Worm (Caenorhabditis elegans) whole organism, L4 larva: Measurements from ENCODE around the gene nhr-123.
A peak's percentile ranks its signal among the peaks of the same experiment; 100 is the strongest.

ENCODE experiments used
- ctbp-1 ChIP-seq: fragments of 200-800 bp; sonication (Bioruptor generic); IDR thresholded peaks from 2 replicates; pipeline ENCODE4 v1.3.6; 2022; ENCODE audit warnings: missing genetic modification reagents, missing genetic modification characterization, missing compliant biosample characterization
- daf-12 ChIP-seq: fragments of 150-350 bp; optimal IDR thresholded peaks from 2 replicates; lab custom pipeline; 2014; ENCODE audit warnings: missing biosample characterization, missing genetic modification reagents, missing genetic modification characterization
- dmd-6 ChIP-seq: fragments of 200-800 bp; sonication (Bioruptor generic); IDR thresholded peaks from 2 replicates; pipeline ENCODE4 v1.3.6; 2022; ENCODE audit warnings: missing genetic modification reagents, missing genetic modification characterization, missing compliant biosample characterization
- egl-43 ChIP-seq: fragments of 200-800 bp; sonication (Bioruptor generic); IDR thresholded peaks from 2 replicates; pipeline ENCODE4 v1.3.6; 2022; ENCODE audit warnings: missing genetic modification reagents, missing genetic modification characterization, missing compliant biosample characterization
- nhr-111 ChIP-seq: fragments of 200-800 bp; sonication (Bioruptor generic); optimal IDR thresholded peaks from 2 replicates; lab custom pipeline; 2018; ENCODE audit warnings: mild to moderate bottlenecking, missing genetic modification characterization, missing compliant biosample characterization
- nhr-28 ChIP-seq: fragments of 150-350 bp; optimal IDR thresholded peaks from 2 replicates; lab custom pipeline; 2014; ENCODE audit warnings: missing biosample characterization, missing genetic modification characterization
- nhr-42 ChIP-seq: fragments of 200-800 bp; sonication (Bioruptor generic); IDR thresholded peaks from 2 replicates; pipeline ENCODE4 v1.3.6; 2022; ENCODE audit warnings: missing genetic modification characterization, missing compliant biosample characterization
- pha-4 ChIP-seq, 2 experiments: fragments of 150-350 bp in 1 of 2; fragments of 200-800 bp in 1 of 2; sonication (Bioruptor generic) in 1 of 2; IDR thresholded peaks in 1 of 2; optimal IDR thresholded peaks in 1 of 2; 2 replicates each; pipeline versions ENCODE4 v1.3.6 to Lab custom; 2014 to 2022; ENCODE audit warnings: missing genetic modification characterization in 2 of 2, missing genetic modification reagents in 2 of 2, missing biosample characterization in 1 of 2, missing compliant biosample characterization in 1 of 2
- skn-1 ChIP-seq: fragments of 150-350 bp; optimal IDR thresholded peaks from 2 replicates; lab custom pipeline; 2014; ENCODE audit warnings: missing biosample characterization, missing genetic modification characterization

DNA sequence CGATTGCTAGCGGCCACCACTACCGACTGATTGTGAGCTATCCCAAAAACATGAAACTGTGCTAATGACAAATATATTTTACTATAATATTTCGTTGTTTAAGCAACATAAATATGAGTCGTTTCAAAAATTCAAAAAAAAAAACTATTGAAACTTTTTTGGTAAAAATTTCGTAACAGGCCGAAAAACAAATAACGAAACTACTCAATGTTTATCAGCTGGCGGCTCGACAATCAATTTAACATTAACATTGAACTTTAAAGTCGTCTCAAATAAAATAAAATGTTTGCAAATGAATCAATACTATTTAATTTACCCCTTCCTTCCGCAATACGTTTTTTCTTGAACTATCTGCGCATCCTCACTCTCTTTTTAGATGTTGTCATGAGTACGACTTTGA is 6.6 kb downstream of the nhr-123 start:
- TF ChIP-seq ctbp-1 (GFP tag; lab: Robert Waterston, UW) (no peak), daf-12 (tag; lab: Kevin White, UChicago) (no peak), dmd-6 (GFP tag; lab: Robert Waterston, UW) (no peak), skn-1 (tag; lab: Kevin White, UChicago) (no peak), nhr-28 (tag; lab: Kevin White, UChicago) (peak; percentile 36), nhr-111 (GFP tag; lab: Kevin White, UChicago) (no peak), nhr-42 (GFP tag; lab: Robert Waterston, UW) (no peak), pha-4 (GFP tag; IDR thresholded peaks at IDR 0.05; lab: Robert Waterston, UW) (no peak), pha-4 (tag; optimal IDR thresholded peaks at IDR 0.05; lab: Kevin White, UChicago) (no peak), egl-43 (GFP tag; lab: Robert Waterston, UW) (no peak)
